Fruit fly (Drosophila melanogaster): ENCODE results near the gene Ank2.

- TF ChIP-seq CG11294 (GFP tag; IDR thresholded peaks at IDR 0.05), result no peak
- TF ChIP-seq lz (GFP tag; optimal IDR thresholded peaks at IDR 0.05), result no peak
- no peak for TF ChIP-seq CG16779 (tag; optimal IDR thresholded peaks at IDR 0.05)
- no peak for TF ChIP-seq Smox (GFP tag; optimal IDR thresholded peaks at IDR 0.05)
- no peak for TF ChIP-seq Sox102F (GFP tag; optimal IDR thresholded peaks at IDR 0.05)
These were observed 111.7 kb downstream of the Ank2 start for dm6 chr3L:7606336-7607001.
